Worm (Caenorhabditis elegans) whole organism, mixed stage, embryonic: ENCODE results near the gene flap-1.

Source experiments
- ceh-43 ChIP-seq: fragments of 200-800 bp; sonication (Bioruptor generic); optimal IDR thresholded peaks from 2 replicates; lab custom pipeline; 2018; ENCODE audit warnings: mild to moderate bottlenecking, missing genetic modification characterization, moderate library complexity, missing compliant biosample characterization
- ces-1 ChIP-seq: fragments of 150-350 bp; optimal IDR thresholded peaks from 2 replicates; lab custom pipeline; 2014; ENCODE audit warnings: missing biosample characterization, missing genetic modification reagents, missing genetic modification characterization
- cnd-1 ChIP-seq: fragments of 200-800 bp; sonication (Bioruptor generic); optimal IDR thresholded peaks from 2 replicates; lab custom pipeline; 2018; ENCODE audit warnings: mild to moderate bottlenecking, missing genetic modification characterization, missing compliant biosample characterization
- elt-3 ChIP-seq: fragments of 150-350 bp; optimal IDR thresholded peaks from 2 replicates; lab custom pipeline; 2014; ENCODE audit warnings: missing biosample characterization, missing genetic modification characterization
- lsy-2 ChIP-seq: fragments of 150-350 bp; optimal IDR thresholded peaks from 2 replicates; lab custom pipeline; 2014; ENCODE audit warnings: missing biosample characterization, missing genetic modification characterization
- nhr-12 ChIP-seq: fragments of 150-350 bp; optimal IDR thresholded peaks from 2 replicates; lab custom pipeline; 2014; ENCODE audit warnings: missing biosample characterization, missing genetic modification characterization
- nhr-237 ChIP-seq: fragments of 150-350 bp; optimal IDR thresholded peaks from 2 replicates; lab custom pipeline; 2014; ENCODE audit warnings: missing biosample characterization, missing genetic modification characterization
- nhr-28 ChIP-seq: fragments of 150-350 bp; optimal IDR thresholded peaks from 2 replicates; lab custom pipeline; 2014; ENCODE audit warnings: missing biosample characterization, missing genetic modification characterization
- sem-2 ChIP-seq: fragments of 200-800 bp; sonication (Bioruptor generic); optimal IDR thresholded peaks from 2 replicates; lab custom pipeline; 2018; ENCODE audit warnings: mild to moderate bottlenecking, missing genetic modification characterization, missing compliant biosample characterization
- unc-62 ChIP-seq: fragments of 150-350 bp; optimal IDR thresholded peaks from 2 replicates; lab custom pipeline; 2014; ENCODE audit warnings: missing biosample characterization, missing genetic modification reagents, missing genetic modification characterization
- zip-8 ChIP-seq: fragments of 150-350 bp; optimal IDR thresholded peaks from 2 replicates; lab custom pipeline; 2014; ENCODE audit warnings: missing biosample characterization, missing genetic modification characterization

- TF ChIP-seq zip-8 (tag; lab: Kevin White, UChicago): no peak
- TF ChIP-seq sem-2 (GFP tag; lab: Kevin White, UChicago): no peak
- TF ChIP-seq nhr-12: no peak
- no peak for TF ChIP-seq nhr-237 (tag; lab: Kevin White, UChicago)
- TF ChIP-seq elt-3: no peak
- no peak for TF ChIP-seq nhr-28 (tag; lab: Kevin White, UChicago)
- TF ChIP-seq lsy-2 (tag; lab: Kevin White, UChicago): no peak
- no peak for TF ChIP-seq ceh-43 (GFP tag; lab: Kevin White, UChicago)
- TF ChIP-seq unc-62: no peak
- TF ChIP-seq cnd-1 (tag; lab: Kevin White, UChicago): no peak
- TF ChIP-seq ces-1 (GFP tag; lab: Kevin White, UChicago): no peak
Measured at ce11 chrIII:6898518-6898917, 30.1 kb downstream of the flap-1 start.
